Worm (Caenorhabditis elegans): Measurements from ENCODE around the gene gldi-8.

DNA sequence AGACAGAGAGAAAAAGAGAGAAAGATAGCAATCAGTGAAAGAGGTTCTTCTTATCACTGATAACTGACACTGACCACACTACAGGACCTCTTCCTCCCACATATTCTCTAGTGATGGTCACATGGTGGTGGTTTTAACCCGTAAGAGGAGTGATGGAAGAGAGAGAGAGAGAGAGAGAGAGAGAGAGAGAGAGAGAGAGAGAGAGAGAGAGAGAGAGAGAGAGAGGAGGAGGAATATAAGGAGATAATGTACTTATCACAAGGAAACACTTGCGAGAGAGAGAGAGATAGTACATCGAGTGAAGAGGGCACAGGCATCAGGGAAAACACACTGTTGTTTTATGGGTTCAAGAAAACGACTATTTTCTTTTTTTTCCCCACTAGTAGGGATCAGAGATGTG lies 49.9 kb downstream of the gldi-8 start:
- TF ChIP-seq nhr-28 (tag; optimal IDR thresholded peaks at IDR 0.05) (peak; percentile 12), fkh-2 (tag; optimal IDR thresholded peaks at IDR 0.05) (no peak), nhr-237 (tag; optimal IDR thresholded peaks at IDR 0.05) (no peak), nhr-76 (tag; optimal IDR thresholded peaks at IDR 0.05) (no peak), daf-12 (tag; optimal IDR thresholded peaks at IDR 0.05) (no peak), pqm-1 (tag; optimal IDR thresholded peaks at IDR 0.05) (peak; percentile 96)

Data from whole organism, L3 larva.